Worm (Caenorhabditis elegans): ENCODE results near the gene F47C12.7.

ce11 chrIV:4015660-4016059 is 20.4 kb upstream of the F47C12.7 start:
- no peak for TF ChIP-seq rcor-1 (GFP tag; IDR thresholded peaks at IDR 0.05)
- TF ChIP-seq tlf-1 (GFP tag; optimal IDR thresholded peaks at IDR 0.05), result no peak
- no peak for TF ChIP-seq Y53F4B.3 (GFP tag; IDR thresholded peaks at IDR 0.05)
- TF ChIP-seq cebp-2 (GFP tag; IDR thresholded peaks at IDR 0.05), result no peak
- TF ChIP-seq lsy-27 (tag; optimal IDR thresholded peaks at IDR 0.05; ENCODE audit: borderline replicate concordance, insufficient read depth), result no peak
- no peak for TF ChIP-seq tbx-9 (tag; optimal IDR thresholded peaks at IDR 0.05; ENCODE audit: borderline replicate concordance)
- TF ChIP-seq ets-4 (GFP tag; optimal IDR thresholded peaks at IDR 0.05), result no peak
- TF ChIP-seq B0261.1 (tag; optimal IDR thresholded peaks at IDR 0.05), result no peak

Data from whole organism, young adult.